Worm (Caenorhabditis elegans) whole organism, early embryonic: Measurements from ENCODE around the gene oac-55.

Experiments used
- B0310.2 ChIP-seq: sonication (generic microtip); optimal IDR thresholded peaks from 2 replicates; lab custom pipeline; 2016; ENCODE audit warnings: mild to moderate bottlenecking, missing genetic modification characterization, missing compliant biosample characterization
- F13C5.2 ChIP-seq: sonication (generic microtip); optimal IDR thresholded peaks from 2 replicates; lab custom pipeline; 2017; ENCODE audit warnings: mild to moderate bottlenecking, missing genetic modification characterization, inconsistent platforms, missing compliant biosample characterization
- ama-1 ChIP-seq: fragments of 150-350 bp; optimal IDR thresholded peaks from 2 replicates; lab custom pipeline; 2014
- ceh-13 ChIP-seq: fragments of 200-800 bp; sonication (Bioruptor generic); optimal IDR thresholded peaks from 2 replicates; lab custom pipeline; 2018; ENCODE audit warnings: mild to moderate bottlenecking, missing genetic modification characterization, missing compliant biosample characterization
- ceh-36 ChIP-seq: sonication (generic microtip); optimal IDR thresholded peaks from 2 replicates; lab custom pipeline; 2016; ENCODE audit warnings: missing genetic modification characterization, inconsistent platforms, missing compliant biosample characterization
- flt-1 ChIP-seq: fragments of 200-800 bp; sonication (Bioruptor generic); IDR thresholded peaks from 2 replicates; pipeline ENCODE4 v1.3.6; 2022; ENCODE audit warnings: missing genetic modification characterization, missing compliant biosample characterization
- hmbx-1 ChIP-seq: sonication (generic microtip); optimal IDR thresholded peaks from 2 replicates; lab custom pipeline; 2016; ENCODE audit warnings: mild to moderate bottlenecking, missing genetic modification characterization, missing compliant biosample characterization
- hmg-4 ChIP-seq: fragments of 200-800 bp; sonication (Bioruptor generic); optimal IDR thresholded peaks from 2 replicates; lab custom pipeline; 2018; ENCODE audit warnings: mild to moderate bottlenecking, missing genetic modification characterization, missing compliant biosample characterization
- hnd-1 ChIP-seq: sonication (generic microtip); optimal IDR thresholded peaks from 2 replicates; lab custom pipeline; 2016; ENCODE audit warnings: missing genetic modification characterization, missing compliant biosample characterization
- pes-1 ChIP-seq: fragments of 200-800 bp; sonication (Bioruptor generic); IDR thresholded peaks from 2 replicates; pipeline ENCODE4 v1.3.6; 2022; ENCODE audit warnings: missing genetic modification reagents, missing genetic modification characterization, missing compliant biosample characterization
- scrt-1 ChIP-seq: fragments of 200-800 bp; sonication (Bioruptor generic); IDR thresholded peaks from 2 replicates; pipeline ENCODE4 v1.3.6; 2022; ENCODE audit warnings: missing genetic modification characterization, missing compliant biosample characterization
- tbx-11 ChIP-seq: fragments of 200-800 bp; sonication (Bioruptor generic); IDR thresholded peaks from 2 replicates; pipeline ENCODE4 v1.3.6; 2022; ENCODE audit warnings: missing genetic modification characterization, missing compliant biosample characterization
- tbx-37 ChIP-seq: fragments of 200-800 bp; sonication (Bioruptor generic); conservative IDR thresholded peaks from 2 replicates; pipeline ENCODE4 v1.3.6; 2022; ENCODE audit warnings: missing genetic modification reagents, missing genetic modification characterization, missing compliant biosample characterization
- tra-4 ChIP-seq: sonication (generic microtip); optimal IDR thresholded peaks from 2 replicates; lab custom pipeline; 2017; ENCODE audit warnings: missing genetic modification characterization, missing compliant biosample characterization

Gene oac-55

ce11 chrV:3812291-3812690 lies 51.4 kb downstream of the oac-55 start, which contains the start of gene scl-12:
scl-12 (plus strand) TSS chrV:3812591.
- no peak for TF ChIP-seq flt-1
- TF ChIP-seq B0310.2, result no peak
- no peak for TF ChIP-seq scrt-1 (GFP tag; lab: Robert Waterston, UW)
- TF ChIP-seq hmbx-1 (tag; lab: Kevin White, UChicago), result no peak
- no peak for TF ChIP-seq ceh-13
- TF ChIP-seq ama-1 (lab: Kevin White, UChicago), result no peak
- TF ChIP-seq ceh-36, result no peak

- TF ChIP-seq ama-1 (lab: Kevin White, UChicago) (no peak), ceh-13 (no peak), pes-1 (GFP tag; lab: Robert Waterston, UW) (no peak), scrt-1 (GFP tag; lab: Robert Waterston, UW) (no peak), hnd-1 (tag; lab: Kevin White, UChicago) (no peak), B0310.2 (no peak), tbx-37 (no peak), tra-4 (no peak), ceh-36 (no peak), flt-1 (no peak), F13C5.2 (tag; lab: Kevin White, UChicago) (no peak), hmg-4 (no peak)
These were observed 53.1 kb downstream of the oac-55 start for ce11 chrV:3814009-3814408.

ce11 chrV:3814938-3815337 lies 54.0 kb downstream of the oac-55 start, which contains the start of gene H10D18.1:
H10D18.1 (plus strand) TSS chrV:3815214.
- TF ChIP-seq tbx-11 (GFP tag; lab: Robert Waterston, UW) (no peak), ama-1 (lab: Kevin White, UChicago) (no peak)
